Worm (Caenorhabditis elegans) whole organism, young adult: Measurements from ENCODE around the gene F01E11.3.
A peak's percentile ranks its signal among the peaks of the same experiment; 100 is the strongest.

ENCODE experiments used
- B0261.1 ChIP-seq: sonication (generic microtip); optimal IDR thresholded peaks from 2 replicates; lab custom pipeline; 2016; ENCODE audit warnings: mild to moderate bottlenecking, missing genetic modification characterization, moderate library complexity, missing compliant biosample characterization
- C06A6.2 ChIP-seq: fragments of 200-800 bp; sonication (Bioruptor generic); conservative IDR thresholded peaks from 2 replicates; pipeline ENCODE4 v1.3.6; 2022; ENCODE audit warnings: missing genetic modification characterization, missing compliant biosample characterization
- F33H1.4 ChIP-seq: fragments of 200-800 bp; sonication (Bioruptor generic); IDR thresholded peaks from 2 replicates; pipeline ENCODE4 v1.3.6; 2022; ENCODE audit warnings: missing genetic modification reagents, missing genetic modification characterization, missing compliant biosample characterization
- F55B11.4 ChIP-seq: sonication (generic microtip); optimal IDR thresholded peaks from 2 replicates; lab custom pipeline; 2016; ENCODE audit warnings: missing compliant biosample characterization, missing genetic modification characterization, borderline replicate concordance; ENCODE audit not compliant: insufficient read depth
- T07F8.4 ChIP-seq: sonication (generic microtip); optimal IDR thresholded peaks from 2 replicates; lab custom pipeline; 2016; ENCODE audit warnings: mild to moderate bottlenecking, missing genetic modification characterization, moderate library complexity, missing compliant biosample characterization
- T26A5.8 ChIP-seq: sonication (generic microtip); optimal IDR thresholded peaks from 2 replicates; lab custom pipeline; 2016; ENCODE audit warnings: missing genetic modification characterization, missing compliant biosample characterization
- Y53F4B.3 ChIP-seq: fragments of 200-800 bp; sonication (Bioruptor generic); IDR thresholded peaks from 2 replicates; pipeline ENCODE4 v1.3.6; 2022; ENCODE audit warnings: missing genetic modification reagents, missing genetic modification characterization, missing compliant biosample characterization
- Y53G8AR.9 ChIP-seq: fragments of 200-800 bp; sonication (Bioruptor generic); conservative IDR thresholded peaks from 2 replicates; pipeline ENCODE4 v1.3.6; 2022; ENCODE audit warnings: missing genetic modification reagents, missing genetic modification characterization, missing compliant biosample characterization
- Y56A3A.18 ChIP-seq: fragments of 200-800 bp; sonication (Bioruptor generic); IDR thresholded peaks from 2 replicates; pipeline ENCODE4 v1.3.6; 2022; ENCODE audit warnings: missing genetic modification reagents, missing genetic modification characterization, missing compliant biosample characterization
- Y67H2A.10 ChIP-seq: fragments of 200-800 bp; sonication (Bioruptor generic); conservative IDR thresholded peaks from 2 replicates; pipeline ENCODE4 v1.3.6; 2022; ENCODE audit warnings: missing genetic modification reagents, missing genetic modification characterization, missing compliant biosample characterization
- ZK185.1 ChIP-seq: sonication (generic microtip); optimal IDR thresholded peaks from 2 replicates; lab custom pipeline; 2016; ENCODE audit warnings: mild to moderate bottlenecking, missing genetic modification characterization, missing compliant biosample characterization; ENCODE audit not compliant: poor library complexity, severe bottlenecking
- ama-1 ChIP-seq, 3 experiments: fragments of 150-350 bp in 1 of 3; sonication (generic microtip) in 2 of 3; optimal IDR thresholded peaks; 2 replicates each; lab custom pipeline; 2014 to 2018; ENCODE audit warnings: missing biosample characterization in 2 of 3, missing genetic modification characterization in 2 of 3, missing genetic modification reagents in 2 of 3
- attf-5 ChIP-seq: fragments of 200-800 bp; sonication (Bioruptor generic); optimal IDR thresholded peaks from 2 replicates; lab custom pipeline; 2018; ENCODE audit warnings: mild to moderate bottlenecking, missing genetic modification characterization, missing compliant biosample characterization
- attf-6 ChIP-seq: fragments of 200-800 bp; sonication (Bioruptor generic); IDR thresholded peaks from 2 replicates; pipeline ENCODE4 v1.3.6; 2022; ENCODE audit warnings: missing genetic modification reagents, missing genetic modification characterization, missing compliant biosample characterization
- ceh-27 ChIP-seq: fragments of 200-800 bp; sonication (Bioruptor generic); optimal IDR thresholded peaks from 2 replicates; lab custom pipeline; 2018; ENCODE audit warnings: mild to moderate bottlenecking, missing genetic modification characterization, moderate library complexity, missing compliant biosample characterization
- ceh-91 ChIP-seq: fragments of 200-800 bp; sonication (Bioruptor generic); IDR thresholded peaks from 2 replicates; pipeline ENCODE4 v1.3.6; 2022; ENCODE audit warnings: missing genetic modification reagents, missing genetic modification characterization, missing compliant biosample characterization
- chd-7 ChIP-seq: sonication (generic microtip); optimal IDR thresholded peaks from 2 replicates; lab custom pipeline; 2016; ENCODE audit warnings: mild to moderate bottlenecking, missing genetic modification characterization, moderate library complexity, missing compliant biosample characterization
- dox-1 ChIP-seq: fragments of 200-800 bp; sonication (Bioruptor generic); IDR thresholded peaks from 2 replicates; pipeline ENCODE4 v1.3.6; 2022; ENCODE audit warnings: missing genetic modification reagents, missing genetic modification characterization, missing compliant biosample characterization
- egl-44 ChIP-seq: fragments of 200-800 bp; sonication (Bioruptor generic); IDR thresholded peaks from 2 replicates; pipeline ENCODE4 v1.3.6; 2022; ENCODE audit warnings: missing genetic modification reagents, missing genetic modification characterization, missing compliant biosample characterization
- egrh-3 ChIP-seq: fragments of 200-800 bp; sonication (Bioruptor generic); IDR thresholded peaks from 2 replicates; pipeline ENCODE4 v1.3.6; 2022; ENCODE audit warnings: missing genetic modification reagents, missing genetic modification characterization, missing compliant biosample characterization
- him-1 ChIP-seq: sonication (generic microtip); optimal IDR thresholded peaks from 2 replicates; lab custom pipeline; 2016; ENCODE audit warnings: missing genotype, missing genetic modification reagents, missing genetic modification characterization, missing compliant biosample characterization
- hrde-1 ChIP-seq: sonication (generic microtip); optimal IDR thresholded peaks from 2 replicates; lab custom pipeline; 2016; ENCODE audit warnings: missing genetic modification characterization, mild to moderate bottlenecking, missing compliant biosample characterization, moderate library complexity, missing genotype, missing genetic modification reagents, borderline replicate concordance
- lin-35 ChIP-seq, 3 experiments: fragments of 150-350 bp in 2 of 3; sonication (generic microtip) in 1 of 3; optimal IDR thresholded peaks; 2 replicates each; lab custom pipeline; 2014 to 2018; ENCODE audit warnings: missing biosample characterization in 3 of 3, missing genetic modification characterization in 3 of 3, missing genetic modification reagents in 3 of 3
- lin-54 ChIP-seq: fragments of 200-800 bp; sonication (Bioruptor generic); optimal IDR thresholded peaks from 2 replicates; lab custom pipeline; 2018; ENCODE audit warnings: mild to moderate bottlenecking, missing genetic modification characterization, missing compliant biosample characterization
- lir-1 ChIP-seq: fragments of 200-800 bp; sonication (Bioruptor generic); conservative IDR thresholded peaks from 2 replicates; pipeline ENCODE4 v1.3.6; 2022; ENCODE audit warnings: missing genetic modification reagents, missing genetic modification characterization, missing compliant biosample characterization
- lsl-1 ChIP-seq: fragments of 200-800 bp; sonication (Bioruptor generic); optimal IDR thresholded peaks from 2 replicates; lab custom pipeline; 2018; ENCODE audit warnings: mild to moderate bottlenecking, missing genetic modification characterization, moderate library complexity, missing compliant biosample characterization
- madf-10 ChIP-seq: sonication (generic microtip); optimal IDR thresholded peaks from 2 replicates; lab custom pipeline; 2016; ENCODE audit warnings: mild to moderate bottlenecking, missing genetic modification characterization, missing compliant biosample characterization
- mcd-1 ChIP-seq: fragments of 200-800 bp; sonication (Bioruptor generic); IDR thresholded peaks from 2 replicates; pipeline ENCODE4 v1.3.6; 2022; ENCODE audit warnings: missing genetic modification reagents, missing genetic modification characterization, missing compliant biosample characterization
- mes-4 ChIP-seq: sonication (generic microtip); optimal IDR thresholded peaks from 2 replicates; lab custom pipeline; 2016; ENCODE audit warnings: missing genotype, missing genetic modification characterization, missing compliant biosample characterization
- nhr-179 ChIP-seq: sonication (generic microtip); optimal IDR thresholded peaks from 2 replicates; lab custom pipeline; 2016; ENCODE audit warnings: mild to moderate bottlenecking, missing genetic modification characterization, missing compliant biosample characterization
- nhr-80 ChIP-seq: sonication (generic microtip); optimal IDR thresholded peaks from 2 replicates; lab custom pipeline; 2016; ENCODE audit warnings: missing genetic modification characterization, missing compliant biosample characterization
- rpc-1 ChIP-seq, 2 experiments: fragments of 150-350 bp in 1 of 2; sonication (generic microtip) in 1 of 2; optimal IDR thresholded peaks; 2 replicates each; lab custom pipeline; 2014 to 2018; ENCODE audit warnings: missing biosample characterization in 1 of 2, missing genetic modification characterization in 1 of 2, missing genetic modification reagents in 1 of 2, missing genotype in 1 of 2
- sdz-38 ChIP-seq: sonication (generic microtip); optimal IDR thresholded peaks from 2 replicates; lab custom pipeline; 2016; ENCODE audit warnings: missing genotype, missing genetic modification characterization, missing compliant biosample characterization
- snpc-1.1 ChIP-seq: sonication (generic microtip); optimal IDR thresholded peaks from 2 replicates; lab custom pipeline; 2017; ENCODE audit warnings: missing genetic modification characterization, mild to moderate bottlenecking, missing compliant biosample characterization, antibody characterized with exemption, moderate library complexity, missing genotype, missing genetic modification reagents; ENCODE audit not compliant: insufficient read depth
- snpc-1.3 ChIP-seq: sonication (generic microtip); optimal IDR thresholded peaks from 2 replicates; lab custom pipeline; 2017; ENCODE audit warnings: missing genetic modification characterization, mild to moderate bottlenecking, missing compliant biosample characterization, antibody characterized with exemption, moderate library complexity, missing genotype, missing genetic modification reagents; ENCODE audit not compliant: insufficient read depth
- snpc-4 ChIP-seq, 5 experiments: fragments of 150-350 bp in 1 of 5; sonication (generic microtip) in 4 of 5; optimal IDR thresholded peaks; 2 replicates each; lab custom pipeline; 2014 to 2018; ENCODE audit warnings: missing genetic modification characterization in 5 of 5, missing biosample characterization in 3 of 5, antibody characterized with exemption in 2 of 5, mild to moderate bottlenecking in 2 of 5, missing compliant biosample characterization in 2 of 5, missing genotype in 2 of 5, moderate library complexity in 2 of 5, missing genetic modification reagents in 1 of 5
- tbp1 ChIP-seq: fragments of 200-800 bp; sonication (Bioruptor generic); optimal IDR thresholded peaks from 2 replicates; lab custom pipeline; 2018; ENCODE audit warnings: mild to moderate bottlenecking, missing genetic modification characterization, missing compliant biosample characterization
- zim-3 ChIP-seq: sonication (generic microtip); optimal IDR thresholded peaks from 2 replicates; lab custom pipeline; 2017; ENCODE audit warnings: mild to moderate bottlenecking, missing genetic modification characterization, moderate library complexity, missing compliant biosample characterization
- ztf-25 ChIP-seq: fragments of 200-800 bp; sonication (Bioruptor generic); IDR thresholded peaks from 2 replicates; pipeline ENCODE4 v1.3.6; 2022; ENCODE audit warnings: missing genetic modification reagents, missing genetic modification characterization, missing compliant biosample characterization

The F01E11.3 gene

ce11 chrX:6956299-6956698 lies 10.9 kb upstream of the F01E11.3 start, which contains the start of gene inx-1:
inx-1 (minus strand) TSS chrX:6956399.
- TF ChIP-seq attf-6 (GFP tag; lab: Robert Waterston, UW) (no peak), nhr-179 (tag; lab: Kevin White, UChicago) (no peak), F55B11.4 (tag; lab: Kevin White, UChicago) (no peak), Y67H2A.10 (GFP tag; lab: Robert Waterston, UW) (no peak)

ce11 chrX:6958914-6959313 lies 8.2 kb upstream of the F01E11.3 start:
- TF ChIP-seq ceh-91 (GFP tag; lab: Robert Waterston, UW) (no peak), lin-35 (GFP tag; optimal IDR thresholded peaks at IDR 0.05; lab: Kevin White, UChicago) (no peak), hrde-1 (no peak), ceh-27 (GFP tag; lab: Kevin White, UChicago) (peak; percentile 10), Y53F4B.3 (GFP tag; lab: Robert Waterston, UW) (no peak)

ce11 chrX:6959534-6959933 lies 7.6 kb upstream of the F01E11.3 start:
- TF ChIP-seq tbp1 (GFP tag; lab: Kevin White, UChicago) (no peak), Y67H2A.10 (GFP tag; lab: Robert Waterston, UW) (no peak), egl-44 (GFP tag; lab: Robert Waterston, UW) (no peak), ama-1 (optimal IDR thresholded peaks at IDR 0.05; lab: Kevin White, UChicago) (no peak), ama-1 (GFP tag; optimal IDR thresholded peaks at IDR 0.05; lab: Kevin White, UChicago) (no peak), ZK185.1 (tag; lab: Kevin White, UChicago) (no peak), chd-7 (tag; lab: Kevin White, UChicago) (no peak), lin-54 (GFP tag; lab: Kevin White, UChicago) (no peak), rpc-1 (optimal IDR thresholded peaks at IDR 0.05; lab: Kevin White, UChicago) (no peak), rpc-1 (tag; optimal IDR thresholded peaks at IDR 0.05; lab: Kevin White, UChicago) (no peak), snpc-1.1 (tag; lab: Kevin White, UChicago) (no peak), Y56A3A.18 (no peak), snpc-1.3 (no peak), nhr-179 (tag; lab: Kevin White, UChicago) (no peak), dox-1 (GFP tag; lab: Robert Waterston, UW) (no peak), Y53F4B.3 (GFP tag; lab: Robert Waterston, UW) (no peak), nhr-80 (no peak), mcd-1 (no peak), zim-3 (no peak), madf-10 (no peak)

ce11 chrX:6962347-6962746 lies 4.8 kb upstream of the F01E11.3 start:
- no peak for TF ChIP-seq lir-1
- TF ChIP-seq snpc-4 (GFP tag; optimal IDR thresholded peaks at IDR 0.05; lab: Kevin White, UChicago): no peak
- no peak for TF ChIP-seq snpc-4 (tag; optimal IDR thresholded peaks at IDR 0.05; lab: Kevin White, UChicago)
- TF ChIP-seq ztf-25 (GFP tag; lab: Robert Waterston, UW): no peak
- no peak for TF ChIP-seq C06A6.2 (GFP tag; lab: Robert Waterston, UW)
- TF ChIP-seq hrde-1: no peak
- TF ChIP-seq sdz-38 (tag; lab: Kevin White, UChicago): no peak
- TF ChIP-seq T26A5.8 (tag; lab: Kevin White, UChicago): no peak
- TF ChIP-seq F33H1.4 (GFP tag; lab: Robert Waterston, UW): no peak
- no peak for TF ChIP-seq B0261.1 (tag; lab: Kevin White, UChicago)
- no peak for TF ChIP-seq lsl-1 (GFP tag; lab: Kevin White, UChicago)
- no peak for TF ChIP-seq egrh-3 (GFP tag; lab: Robert Waterston, UW)
- no peak for TF ChIP-seq attf-5
- TF ChIP-seq him-1 (tag; lab: Kevin White, UChicago): no peak
- no peak for TF ChIP-seq T07F8.4 (tag; lab: Kevin White, UChicago)
- no peak for TF ChIP-seq Y67H2A.10 (GFP tag; lab: Robert Waterston, UW)
- no peak for TF ChIP-seq Y53G8AR.9
- TF ChIP-seq ceh-91 (GFP tag; lab: Robert Waterston, UW): no peak
- TF ChIP-seq mes-4 (tag; lab: Kevin White, UChicago): no peak
